Worm (Caenorhabditis elegans) whole organism, L2 larva: ENCODE measurements around the gene emc-2.

ENCODE experiments used
- C34F6.9 ChIP-seq: fragments of 150-350 bp; optimal IDR thresholded peaks from 2 replicates; lab custom pipeline; 2014; ENCODE audit warnings: missing biosample characterization, missing genetic modification characterization
- F13H6.1 ChIP-seq: sonication (generic microtip); optimal IDR thresholded peaks from 2 replicates; lab custom pipeline; 2016; ENCODE audit warnings: missing genetic modification characterization, missing compliant biosample characterization
- R02D3.7 ChIP-seq: fragments of 150-350 bp; optimal IDR thresholded peaks from 2 replicates; lab custom pipeline; 2014; ENCODE audit warnings: missing biosample characterization, missing genetic modification characterization
- Y55F3AM.14 ChIP-seq: fragments of 200-800 bp; sonication (Bioruptor generic); optimal IDR thresholded peaks from 2 replicates; lab custom pipeline; 2018; ENCODE audit warnings: mild to moderate bottlenecking, missing genetic modification characterization, missing compliant biosample characterization
- ama-1 ChIP-seq: fragments of 150-350 bp; optimal IDR thresholded peaks from 2 replicates; lab custom pipeline; 2018; ENCODE audit warnings: inconsistent platforms
- blmp-1 ChIP-seq: sonication (generic microtip); optimal IDR thresholded peaks from 2 replicates; lab custom pipeline; 2017; ENCODE audit warnings: missing genetic modification characterization, mild to moderate bottlenecking, missing compliant biosample characterization, antibody characterized with exemption, moderate library complexity; ENCODE audit not compliant: insufficient read depth
- ceh-82 ChIP-seq: fragments of 150-350 bp; optimal IDR thresholded peaks from 2 replicates; lab custom pipeline; 2014; ENCODE audit warnings: missing biosample characterization, missing genetic modification characterization
- crh-2 ChIP-seq: sonication (generic microtip); optimal IDR thresholded peaks from 2 replicates; lab custom pipeline; 2017; ENCODE audit warnings: missing biosample characterization, missing genetic modification characterization
- dmd-4 ChIP-seq: sonication (generic microtip); optimal IDR thresholded peaks from 2 replicates; lab custom pipeline; 2017; ENCODE audit warnings: missing biosample characterization, missing genetic modification characterization
- elt-1 ChIP-seq: fragments of 150-350 bp; optimal IDR thresholded peaks from 2 replicates; lab custom pipeline; 2014; ENCODE audit warnings: missing biosample characterization, missing genetic modification characterization
- fos-1 ChIP-seq: fragments of 150-350 bp; optimal IDR thresholded peaks from 2 replicates; lab custom pipeline; 2014; ENCODE audit warnings: missing biosample characterization, missing genetic modification characterization
- lin-11 ChIP-seq: fragments of 150-350 bp; sonication (generic microtip); optimal IDR thresholded peaks from 2 replicates; lab custom pipeline; 2014; ENCODE audit warnings: missing biosample characterization, missing genetic modification characterization, inconsistent platforms, mixed read lengths
- lin-13 ChIP-seq: fragments of 150-350 bp; optimal IDR thresholded peaks from 2 replicates; lab custom pipeline; 2014; ENCODE audit warnings: missing biosample characterization, missing genetic modification reagents, missing genetic modification characterization
- lin-39 ChIP-seq: fragments of 150-350 bp; optimal IDR thresholded peaks from 2 replicates; lab custom pipeline; 2014; ENCODE audit warnings: missing biosample characterization, missing genetic modification reagents, missing genetic modification characterization
- lsy-2 ChIP-seq, 2 experiments: fragments of 150-350 bp in 1 of 2; sonication (generic microtip) in 1 of 2; optimal IDR thresholded peaks; 2 replicates each; lab custom pipeline; 2014 to 2017; ENCODE audit warnings: missing biosample characterization in 2 of 2, missing genetic modification characterization in 2 of 2
- mab-5 ChIP-seq: fragments of 150-350 bp; optimal IDR thresholded peaks from 2 replicates; lab custom pipeline; 2014; ENCODE audit warnings: missing biosample characterization, missing genetic modification characterization
- mbf-1 ChIP-seq: sonication (generic microtip); optimal IDR thresholded peaks from 2 replicates; lab custom pipeline; 2017; ENCODE audit warnings: missing biosample characterization, missing genetic modification characterization
- mdl-1 ChIP-seq, 2 experiments: fragments of 150-350 bp in 1 of 2; sonication (generic microtip) in 1 of 2; optimal IDR thresholded peaks; 2 replicates each; lab custom pipeline; 2017; ENCODE audit warnings: missing biosample characterization in 2 of 2, missing genetic modification characterization in 2 of 2
- nhr-11 ChIP-seq: fragments of 150-350 bp; optimal IDR thresholded peaks from 2 replicates; lab custom pipeline; 2014; ENCODE audit warnings: missing biosample characterization, missing genetic modification characterization
- nhr-12 ChIP-seq: fragments of 150-350 bp; optimal IDR thresholded peaks from 2 replicates; lab custom pipeline; 2014; ENCODE audit warnings: missing biosample characterization, missing genetic modification characterization
- nhr-129 ChIP-seq: fragments of 150-350 bp; optimal IDR thresholded peaks from 2 replicates; lab custom pipeline; 2014; ENCODE audit warnings: missing biosample characterization, missing genetic modification characterization
- nhr-21 ChIP-seq: fragments of 150-350 bp; optimal IDR thresholded peaks from 2 replicates; lab custom pipeline; 2014; ENCODE audit warnings: missing biosample characterization, missing genetic modification characterization
- nhr-23 ChIP-seq: fragments of 150-350 bp; optimal IDR thresholded peaks from 2 replicates; lab custom pipeline; 2014; ENCODE audit warnings: missing biosample characterization, missing genetic modification reagents, missing genetic modification characterization
- nhr-25 ChIP-seq: fragments of 150-350 bp; sonication (generic microtip); optimal IDR thresholded peaks from 3 replicates; lab custom pipeline; 2014; ENCODE audit warnings: missing biosample characterization, missing genetic modification characterization
- nhr-6 ChIP-seq: fragments of 150-350 bp; optimal IDR thresholded peaks from 2 replicates; lab custom pipeline; 2014; ENCODE audit warnings: missing biosample characterization, missing genetic modification characterization
- peb-1 ChIP-seq: fragments of 150-350 bp; optimal IDR thresholded peaks from 2 replicates; lab custom pipeline; 2014; ENCODE audit warnings: missing biosample characterization, missing genetic modification characterization
- sem-4 ChIP-seq: fragments of 150-350 bp; optimal IDR thresholded peaks from 2 replicates; lab custom pipeline; 2014; ENCODE audit warnings: missing biosample characterization, missing genetic modification reagents, missing genetic modification characterization
- sma-3 ChIP-seq: sonication (generic microtip); optimal IDR thresholded peaks from 2 replicates; lab custom pipeline; 2016; ENCODE audit warnings: missing genetic modification reagents, missing genetic modification characterization, missing compliant biosample characterization
- sma-9 ChIP-seq, 2 experiments: fragments of 150-350 bp in 1 of 2; sonication (generic microtip) in 1 of 2; optimal IDR thresholded peaks; 2 replicates each; lab custom pipeline; 2014 to 2016; ENCODE audit warnings: missing genetic modification characterization in 2 of 2, mild to moderate bottlenecking in 1 of 2, missing biosample characterization in 1 of 2, missing compliant biosample characterization in 1 of 2, missing genetic modification reagents in 1 of 2, moderate library complexity in 1 of 2
- snpc-4 ChIP-seq: fragments of 150-350 bp; optimal IDR thresholded peaks from 2 replicates; lab custom pipeline; 2014; ENCODE audit warnings: missing biosample characterization, missing genetic modification characterization
- unc-55 ChIP-seq: fragments of 150-350 bp; sonication (generic microtip); optimal IDR thresholded peaks from 3 replicates; lab custom pipeline; 2014; ENCODE audit warnings: missing biosample characterization, missing genetic modification reagents, missing genetic modification characterization
- unc-62 ChIP-seq: fragments of 150-350 bp; optimal IDR thresholded peaks from 2 replicates; lab custom pipeline; 2014; ENCODE audit warnings: missing biosample characterization, missing genetic modification reagents, missing genetic modification characterization
- zag-1 ChIP-seq: fragments of 150-350 bp; optimal IDR thresholded peaks from 2 replicates; lab custom pipeline; 2014; ENCODE audit warnings: missing biosample characterization, missing genetic modification characterization
- ztf-11 ChIP-seq: sonication (generic microtip); optimal IDR thresholded peaks from 2 replicates; lab custom pipeline; 2017; ENCODE audit warnings: missing biosample characterization, missing genetic modification characterization
- ztf-4 ChIP-seq: fragments of 150-350 bp; optimal IDR thresholded peaks from 2 replicates; lab custom pipeline; 2014; ENCODE audit warnings: missing biosample characterization, missing genetic modification characterization

emc-2 gene

DNA sequence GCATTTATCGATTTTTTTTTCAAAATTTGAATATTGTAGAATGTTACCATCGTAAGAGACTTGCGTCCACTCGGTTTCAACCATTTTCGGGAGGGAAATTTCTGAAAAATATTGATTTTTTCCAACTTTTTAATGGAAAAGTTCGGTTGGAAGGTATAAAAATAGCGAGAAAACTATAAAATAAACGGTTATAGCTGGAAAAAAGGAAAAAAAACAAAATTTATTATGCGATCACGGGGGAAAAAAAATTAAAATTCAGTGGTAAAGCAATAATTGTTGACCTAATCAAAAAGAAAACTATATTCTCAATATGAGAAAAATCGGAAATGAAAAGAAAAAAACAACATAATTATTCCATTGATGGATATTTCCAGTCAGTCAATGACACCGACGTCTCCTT is at the start of gene emc-2:
Gene emc-2, minus strand, starts transcription at position 101 of the 400 bp plus-strand sequence.
- TF ChIP-seq unc-62 = no peak
- TF ChIP-seq mdl-1 (tag; optimal IDR thresholded peaks at IDR 0.05; lab: Kevin White, UChicago) = no peak
- TF ChIP-seq Y55F3AM.14 = no peak
- TF ChIP-seq snpc-4 = no peak
- TF ChIP-seq dmd-4 (tag; lab: Kevin White, UChicago) = no peak
- TF ChIP-seq nhr-129 = no peak
- TF ChIP-seq nhr-21 (tag; lab: Kevin White, UChicago) = no peak
- no peak for TF ChIP-seq F13H6.1 (tag; lab: Kevin White, UChicago)
- TF ChIP-seq nhr-6 (tag; lab: Kevin White, UChicago) = no peak
- TF ChIP-seq C34F6.9 (tag; lab: Kevin White, UChicago) = no peak
- TF ChIP-seq peb-1 (tag; lab: Kevin White, UChicago) = no peak
- no peak for TF ChIP-seq ceh-82
- TF ChIP-seq mab-5 (tag; lab: Kevin White, UChicago) = no peak
- TF ChIP-seq ztf-11 (tag; lab: Kevin White, UChicago) = no peak

DNA sequence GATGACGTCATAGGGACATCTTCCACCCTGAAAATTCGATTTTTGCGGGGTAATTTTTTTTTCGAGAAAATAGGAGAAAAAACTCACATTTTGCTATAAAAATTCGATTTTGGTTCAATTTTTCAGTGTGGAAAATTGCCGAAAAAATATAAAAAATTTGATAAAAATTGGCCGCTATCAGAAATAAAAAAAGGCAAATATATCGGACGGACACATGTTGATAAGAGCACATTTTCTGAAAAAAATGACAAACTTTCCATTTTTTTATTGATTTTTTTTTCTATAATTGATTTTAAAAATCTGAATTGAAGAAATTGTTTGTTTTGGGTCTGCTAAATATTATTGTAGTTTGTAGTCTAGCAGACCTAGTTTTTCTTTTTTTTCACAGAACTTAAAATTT is 49.5 kb upstream of the emc-2 start, which contains the start of gene C13A10.1:
Gene C13A10.1, minus strand, starts transcription at position 170 of the 400 bp plus-strand sequence.
- TF ChIP-seq fos-1 (tag; lab: Kevin White, UChicago) (peak; percentile 32), crh-2 (tag; lab: Kevin White, UChicago) (no peak)

DNA sequence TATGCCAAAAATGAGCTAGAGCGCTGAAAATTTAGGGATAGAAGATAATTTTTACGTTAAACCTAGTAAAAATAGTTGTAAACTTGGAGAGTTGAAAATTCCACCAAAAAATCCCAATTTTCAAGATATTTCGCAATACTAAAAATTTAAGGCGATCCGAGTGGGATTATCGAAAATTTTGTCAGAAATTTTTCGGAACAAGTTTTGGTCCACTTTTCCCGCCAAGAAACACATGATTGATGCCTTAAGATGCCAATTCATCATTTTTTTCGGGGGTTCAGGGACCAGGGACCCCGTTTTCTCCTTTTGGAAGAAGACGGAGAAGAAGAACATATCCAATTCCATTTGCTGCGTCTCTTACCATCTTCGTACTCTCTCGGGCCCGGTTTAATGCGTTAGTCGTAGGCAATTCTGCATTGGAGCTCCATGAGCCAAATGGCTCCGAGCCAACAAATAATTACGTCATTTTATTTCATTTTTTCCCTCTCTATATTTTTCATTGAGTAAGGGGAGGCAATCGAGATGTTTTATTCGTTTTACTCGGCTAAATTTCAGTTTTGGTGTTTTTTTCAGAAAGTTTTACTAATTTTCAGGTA is 38.7 kb upstream of the emc-2 start:
- TF ChIP-seq dmd-4 (tag; lab: Kevin White, UChicago) = no peak
- TF ChIP-seq F13H6.1 (tag; lab: Kevin White, UChicago) = peak; percentile 28
- TF ChIP-seq unc-55 (GFP tag; lab: Kevin White, UChicago) = peak; percentile 72
- TF ChIP-seq nhr-11 = no peak
- TF ChIP-seq sma-9 (GFP tag; optimal IDR thresholded peaks at IDR 0.05; lab: Kevin White, UChicago) = peak; percentile 48
- TF ChIP-seq sma-9 (tag; optimal IDR thresholded peaks at IDR 0.05; lab: Kevin White, UChicago) = no peak
- no peak for TF ChIP-seq ztf-4 (tag; lab: Kevin White, UChicago)
- TF ChIP-seq lin-11 (tag; lab: Kevin White, UChicago) = no peak
- peak in 1 of 2 experiments; percentile 37 for TF ChIP-seq lsy-2 (tag; optimal IDR thresholded peaks at IDR 0.05; lab: Kevin White, UChicago)
- no peak for TF ChIP-seq R02D3.7
- TF ChIP-seq Y55F3AM.14 = no peak
- TF ChIP-seq mbf-1 (tag; lab: Kevin White, UChicago) = no peak
- TF ChIP-seq peb-1 (tag; lab: Kevin White, UChicago) = no peak
- TF ChIP-seq lin-13 (GFP tag; lab: Kevin White, UChicago) = no peak
- peak; percentile 4 for TF ChIP-seq sem-4 (tag; lab: Kevin White, UChicago)
- no peak for TF ChIP-seq nhr-21 (tag; lab: Kevin White, UChicago)
- TF ChIP-seq ceh-82 = no peak
- no peak for TF ChIP-seq sma-3 (GFP tag; lab: Kevin White, UChicago)
- peak; percentile 78 for TF ChIP-seq mab-5 (tag; lab: Kevin White, UChicago)

DNA sequence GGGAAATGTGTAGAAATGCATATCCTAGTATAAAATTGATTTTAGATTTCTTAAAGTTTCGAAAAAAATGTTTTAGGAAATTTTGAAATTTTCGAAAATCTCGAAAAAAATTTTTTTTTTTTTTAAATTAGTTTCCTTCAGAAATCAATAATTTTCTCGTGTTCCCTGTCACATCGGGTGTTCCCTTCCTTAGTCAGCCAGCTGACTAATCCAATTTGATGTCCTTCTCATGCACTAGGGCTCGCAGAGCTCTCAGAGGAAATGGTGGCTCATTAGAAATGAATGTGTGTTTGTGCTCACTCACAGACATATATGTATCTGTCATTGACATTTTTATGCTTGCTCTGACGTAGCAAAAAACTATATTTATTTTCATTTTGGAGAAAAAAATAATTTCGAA is 37.8 kb upstream of the emc-2 start:
- TF ChIP-seq nhr-11 (no peak), unc-55 (GFP tag; lab: Kevin White, UChicago) (peak; percentile 2), sma-3 (GFP tag; lab: Kevin White, UChicago) (no peak), lsy-2 (tag; optimal IDR thresholded peaks at IDR 0.05; lab: Kevin White, UChicago) (peak in 1 of 2 experiments; percentile 17)

DNA sequence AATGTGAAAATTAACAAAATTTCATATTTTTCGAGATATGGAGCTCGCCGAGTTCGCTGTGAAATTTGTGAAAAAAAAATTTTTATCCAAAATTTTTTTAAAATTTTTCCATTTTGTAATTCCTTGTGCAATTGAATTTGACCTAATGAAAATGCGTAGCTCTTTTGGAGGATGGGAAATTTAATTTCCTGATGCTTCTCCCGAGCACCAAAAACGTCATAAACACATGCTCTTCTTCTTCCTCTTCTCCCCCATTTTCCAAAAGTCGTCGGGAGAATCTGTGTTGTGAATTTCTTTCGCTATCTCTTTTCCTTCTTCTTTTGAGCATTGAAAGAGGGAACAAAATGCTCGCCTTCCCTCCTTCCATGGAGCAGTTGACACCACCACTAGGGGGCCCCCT is 35.5 kb upstream of the emc-2 start:
- TF ChIP-seq zag-1 (tag; lab: Kevin White, UChicago) = peak; percentile 26
- TF ChIP-seq dmd-4 (tag; lab: Kevin White, UChicago) = no peak
- no peak for TF ChIP-seq elt-1 (tag; lab: Kevin White, UChicago)
- no peak for TF ChIP-seq blmp-1 (tag; lab: Kevin White, UChicago)
- TF ChIP-seq nhr-25 (tag; lab: Kevin White, UChicago) = no peak
- TF ChIP-seq mdl-1 (tag; optimal IDR thresholded peaks at IDR 0.05; lab: Kevin White, UChicago) = no peak
- TF ChIP-seq C34F6.9 (tag; lab: Kevin White, UChicago) = peak; percentile 47
- TF ChIP-seq ama-1 (lab: Kevin White, UChicago) = no peak
- no peak for TF ChIP-seq ztf-11 (tag; lab: Kevin White, UChicago)
- TF ChIP-seq F13H6.1 (tag; lab: Kevin White, UChicago) = peak; percentile 20
- no peak for TF ChIP-seq lin-39
- no peak for TF ChIP-seq nhr-23 (tag; lab: Kevin White, UChicago)
- peak; percentile 45 for TF ChIP-seq sma-9 (GFP tag; optimal IDR thresholded peaks at IDR 0.05; lab: Kevin White, UChicago)
- TF ChIP-seq sma-9 (tag; optimal IDR thresholded peaks at IDR 0.05; lab: Kevin White, UChicago) = no peak
- TF ChIP-seq lsy-2 (tag; optimal IDR thresholded peaks at IDR 0.05; lab: Kevin White, UChicago) = peak in 1 of 2 experiments; percentile 45
- TF ChIP-seq nhr-129 = peak; percentile 2
- no peak for TF ChIP-seq sem-4 (tag; lab: Kevin White, UChicago)
- TF ChIP-seq nhr-12 (tag; lab: Kevin White, UChicago) = no peak
- peak; percentile 37 for TF ChIP-seq unc-55 (GFP tag; lab: Kevin White, UChicago)
- peak; percentile 25 for TF ChIP-seq crh-2 (tag; lab: Kevin White, UChicago)
- peak; percentile 41 for TF ChIP-seq lin-13 (GFP tag; lab: Kevin White, UChicago)
